Fruit fly (Drosophila melanogaster) whole organism, embryonic: Measurements from ENCODE around the gene Acn.

Source experiments
- CG10543 ChIP-seq: fragments of 200-800 bp; sonication (Bioruptor generic); optimal IDR thresholded peaks from 3 replicates; lab custom pipeline; 2017; ENCODE audit warnings: missing biosample characterization, mild to moderate bottlenecking, missing genetic modification characterization, moderate library complexity
- CG10979 ChIP-seq: fragments of 200-800 bp; sonication (Bioruptor generic); optimal IDR thresholded peaks from 2 replicates; lab custom pipeline; 2018; ENCODE audit warnings: missing biosample characterization, mild to moderate bottlenecking, missing genetic modification characterization, moderate library complexity
- CG11398 ChIP-seq: fragments of 200-800 bp; sonication (Bioruptor generic); optimal IDR thresholded peaks from 2 replicates; lab custom pipeline; 2016; ENCODE audit warnings: missing biosample characterization, missing genetic modification characterization
- CG13287 ChIP-seq: fragments of 200-800 bp; sonication (Bioruptor generic); IDR thresholded peaks from 2 replicates; pipeline ENCODE4 v1.3.6; 2022; ENCODE audit warnings: missing biosample characterization, missing genetic modification characterization; ENCODE audit not compliant: partially characterized antibody
- CG14014 ChIP-seq: fragments of 200-800 bp; sonication (Bioruptor generic); IDR thresholded peaks from 2 replicates; pipeline ENCODE4 v1.3.6; 2022; ENCODE audit warnings: missing biosample characterization, missing genetic modification characterization
- CG1529 ChIP-seq: fragments of 200-800 bp; sonication (Bioruptor generic); optimal IDR thresholded peaks from 3 replicates; lab custom pipeline; 2018; ENCODE audit warnings: missing biosample characterization, missing genetic modification characterization
- CG1602 ChIP-seq: fragments of 200-800 bp; sonication (Bioruptor generic); optimal IDR thresholded peaks from 3 replicates; lab custom pipeline; 2016; ENCODE audit warnings: missing biosample characterization, missing genetic modification characterization
- CG17612 ChIP-seq: fragments of 200-800 bp; sonication (Bioruptor generic); IDR thresholded peaks from 2 replicates; pipeline ENCODE4 v1.3.6; 2022; ENCODE audit warnings: missing biosample characterization, missing genetic modification characterization
- CG2199 ChIP-seq: fragments of 200-800 bp; sonication (Bioruptor generic); IDR thresholded peaks from 3 replicates; pipeline ENCODE4 v1.3.6; 2022; ENCODE audit warnings: missing biosample characterization, missing genetic modification characterization
- CG2678 ChIP-seq: fragments of 200-800 bp; sonication (Bioruptor generic); optimal IDR thresholded peaks from 3 replicates; lab custom pipeline; 2019; ENCODE audit warnings: missing biosample characterization, mild to moderate bottlenecking, missing genetic modification characterization, moderate library complexity
- CG32532 ChIP-seq: fragments of 200-800 bp; sonication (Bioruptor generic); IDR thresholded peaks from 2 replicates; pipeline ENCODE4 v1.3.6; 2022; ENCODE audit warnings: missing biosample characterization, missing genetic modification characterization
- CG33213 ChIP-seq: fragments of 200-800 bp; sonication (Bioruptor generic); optimal IDR thresholded peaks from 3 replicates; lab custom pipeline; 2016; ENCODE audit warnings: missing biosample characterization, missing genetic modification characterization
- CG3838 ChIP-seq: fragments of 200-800 bp; sonication (Bioruptor generic); optimal IDR thresholded peaks from 3 replicates; lab custom pipeline; 2016; ENCODE audit warnings: missing biosample characterization, missing genetic modification characterization
- CG43689 ChIP-seq: fragments of 200-800 bp; sonication (Bioruptor generic); IDR thresholded peaks from 2 replicates; pipeline ENCODE4 v1.3.6; 2022; ENCODE audit warnings: missing biosample characterization, missing genetic modification characterization
- CG4424 ChIP-seq: fragments of 200-800 bp; sonication (Bioruptor generic); optimal IDR thresholded peaks from 3 replicates; lab custom pipeline; 2016; ENCODE audit warnings: missing biosample characterization, missing genetic modification characterization
- CG7357 ChIP-seq: fragments of 200-800 bp; sonication (Bioruptor generic); IDR thresholded peaks from 3 replicates; pipeline ENCODE4 v1.3.6; 2022; ENCODE audit warnings: missing biosample characterization, missing genetic modification characterization
- CG7372 ChIP-seq: fragments of 200-800 bp; sonication (Bioruptor generic); IDR thresholded peaks from 2 replicates; pipeline ENCODE4 v1.3.6; 2022; ENCODE audit warnings: missing biosample characterization, missing genetic modification characterization
- CG7745 ChIP-seq: fragments of 200-800 bp; sonication (Bioruptor generic); optimal IDR thresholded peaks from 2 replicates; lab custom pipeline; 2018; ENCODE audit warnings: missing biosample characterization, mild to moderate bottlenecking, missing genetic modification characterization, moderate library complexity
- CG9215 ChIP-seq: fragments of 200-800 bp; sonication (Bioruptor generic); IDR thresholded peaks from 2 replicates; pipeline ENCODE4 v1.3.6; 2022; ENCODE audit warnings: missing biosample characterization, missing genetic modification characterization
- Deaf1 ChIP-seq: fragments of 200-800 bp; optimal IDR thresholded peaks from 3 replicates; lab custom pipeline; 2019; ENCODE audit warnings: missing biosample characterization, mild to moderate bottlenecking, missing genetic modification characterization, moderate library complexity
- Dfd ChIP-seq, 2 experiments: fragments of >200 bp; optimal IDR thresholded peaks; 2 replicates each; lab custom pipeline; 2017; ENCODE audit warnings: missing biosample characterization in 2 of 2, missing genetic modification characterization in 2 of 2
- Dref ChIP-seq: fragments of 200-800 bp; sonication (Bioruptor generic); IDR thresholded peaks from 2 replicates; pipeline ENCODE4 v1.3.6; 2022; ENCODE audit warnings: missing biosample characterization, missing genetic modification characterization
- Elba2 ChIP-seq: fragments of 200-800 bp; sonication (Bioruptor generic); optimal IDR thresholded peaks from 3 replicates; lab custom pipeline; 2016; ENCODE audit warnings: missing biosample characterization, missing genetic modification characterization
- Fer2 ChIP-seq: fragments of 200-800 bp; sonication (Bioruptor generic); optimal IDR thresholded peaks from 2 replicates; lab custom pipeline; 2018; ENCODE audit warnings: missing biosample characterization, mild to moderate bottlenecking, missing genetic modification characterization, moderate library complexity
- Fer3 ChIP-seq: fragments of 200-800 bp; sonication (Bioruptor generic); optimal IDR thresholded peaks from 2 replicates; lab custom pipeline; 2018; ENCODE audit warnings: missing biosample characterization, mild to moderate bottlenecking, missing genetic modification characterization, moderate library complexity
- Lim3 ChIP-seq: fragments of 200-800 bp; sonication (Bioruptor generic); IDR thresholded peaks from 2 replicates; pipeline ENCODE4 v1.3.6; 2022; ENCODE audit warnings: missing biosample characterization, missing genetic modification characterization
- Oli ChIP-seq: fragments of 200-800 bp; sonication (Bioruptor generic); optimal IDR thresholded peaks from 2 replicates; lab custom pipeline; 2018; ENCODE audit warnings: missing biosample characterization, mild to moderate bottlenecking, missing genetic modification characterization, moderate library complexity
- PHDP ChIP-seq: fragments of 200-800 bp; sonication (Bioruptor generic); optimal IDR thresholded peaks from 3 replicates; lab custom pipeline; 2018; ENCODE audit warnings: missing biosample characterization, mild to moderate bottlenecking, missing genetic modification characterization, moderate library complexity
- Rx ChIP-seq: fragments of 200-800 bp; sonication (Bioruptor generic); IDR thresholded peaks from 2 replicates; pipeline ENCODE4 v1.3.6; 2022; ENCODE audit warnings: missing biosample characterization, missing genetic modification characterization
- Spps ChIP-seq: fragments of 200-800 bp; sonication (Bioruptor generic); optimal IDR thresholded peaks from 2 replicates; lab custom pipeline; 2018; ENCODE audit warnings: missing biosample characterization, mild to moderate bottlenecking, missing genetic modification characterization
- Sry-δ ChIP-seq: fragments of 200-800 bp; sonication (Bioruptor generic); optimal IDR thresholded peaks from 2 replicates; lab custom pipeline; 2016; ENCODE audit warnings: missing biosample characterization, missing genetic modification characterization
- Xrp1 ChIP-seq: fragments of 200-800 bp; sonication (Bioruptor generic); IDR thresholded peaks from 2 replicates; pipeline ENCODE4 v1.3.6; 2022; ENCODE audit warnings: missing biosample characterization, missing genetic modification characterization
- al ChIP-seq: fragments of 200-800 bp; sonication (Bioruptor generic); IDR thresholded peaks from 2 replicates; pipeline ENCODE4 v1.3.6; 2022; ENCODE audit warnings: missing biosample characterization, missing genetic modification characterization
- aop ChIP-seq: fragments of 200-800 bp; sonication (Bioruptor generic); IDR thresholded peaks from 2 replicates; pipeline ENCODE4 v1.3.6; 2022; ENCODE audit warnings: missing biosample characterization, missing genetic modification characterization
- ara ChIP-seq: fragments of 200-800 bp; sonication (Bioruptor generic); IDR thresholded peaks from 2 replicates; pipeline ENCODE4 v1.3.6; 2022; ENCODE audit warnings: missing biosample characterization, missing genetic modification characterization
- ase ChIP-seq: fragments of 200-800 bp; sonication (Bioruptor generic); IDR thresholded peaks from 3 replicates; pipeline ENCODE4 v1.3.6; 2022; ENCODE audit warnings: missing biosample characterization, missing genetic modification characterization
- ash1 ChIP-seq: fragments of 200-800 bp; sonication (Bioruptor generic); optimal IDR thresholded peaks from 2 replicates; lab custom pipeline; 2018; ENCODE audit warnings: missing biosample characterization, mild to moderate bottlenecking, missing genetic modification characterization
- cato ChIP-seq: fragments of 200-800 bp; sonication (Bioruptor generic); optimal IDR thresholded peaks from 2 replicates; lab custom pipeline; 2016; ENCODE audit warnings: missing biosample characterization, missing genetic modification characterization, borderline replicate concordance
- chif ChIP-seq, 2 experiments: fragments of 200-800 bp; sonication (Bioruptor generic); optimal IDR thresholded peaks; 3 replicates each; lab custom pipeline; 2016; ENCODE audit warnings: missing biosample characterization in 2 of 2, missing genetic modification characterization in 2 of 2
- dati ChIP-seq: fragments of 200-800 bp; sonication (Bioruptor generic); IDR thresholded peaks from 2 replicates; pipeline ENCODE4 v1.3.6; 2022; ENCODE audit warnings: missing biosample characterization, missing genetic modification characterization
- fd102C ChIP-seq: fragments of 200-800 bp; sonication (Bioruptor generic); optimal IDR thresholded peaks from 2 replicates; lab custom pipeline; 2018; ENCODE audit warnings: missing biosample characterization, mild to moderate bottlenecking, missing genetic modification characterization, moderate library complexity
- fru ChIP-seq: fragments of >200 bp; optimal IDR thresholded peaks from 2 replicates; lab custom pipeline; 2017
- ftz-f1 ChIP-seq: fragments of 200-800 bp; sonication (Bioruptor generic); optimal IDR thresholded peaks from 2 replicates; lab custom pipeline; 2016; ENCODE audit warnings: missing biosample characterization, missing genetic modification characterization
- gem ChIP-seq: fragments of 200-800 bp; sonication (Bioruptor generic); optimal IDR thresholded peaks from 2 replicates; lab custom pipeline; 2019; ENCODE audit warnings: missing biosample characterization, mild to moderate bottlenecking, missing genetic modification characterization, moderate library complexity
- insv ChIP-seq, 2 experiments: fragments of 200-800 bp; sonication (Bioruptor generic); optimal IDR thresholded peaks; 3 replicates each; lab custom pipeline; 2016 to 2018; ENCODE audit warnings: missing biosample characterization in 2 of 2, missing genetic modification characterization in 2 of 2
- lmd ChIP-seq: fragments of 200-800 bp; sonication (Bioruptor generic); IDR thresholded peaks from 2 replicates; pipeline ENCODE4 v1.3.6; 2022; ENCODE audit warnings: missing biosample characterization, missing genetic modification characterization
- oc ChIP-seq: fragments of 200-800 bp; sonication (Bioruptor generic); optimal IDR thresholded peaks from 2 replicates; lab custom pipeline; 2018; ENCODE audit warnings: missing biosample characterization, mild to moderate bottlenecking, missing genetic modification characterization, moderate library complexity
- schlank ChIP-seq: fragments of 200-800 bp; sonication (Bioruptor generic); optimal IDR thresholded peaks from 2 replicates; lab custom pipeline; 2018; ENCODE audit warnings: missing biosample characterization, mild to moderate bottlenecking, missing genetic modification characterization
- so ChIP-seq: fragments of 200-800 bp; sonication (Bioruptor generic); IDR thresholded peaks from 3 replicates; pipeline ENCODE4 v1.3.6; 2022; ENCODE audit warnings: missing biosample characterization, missing genetic modification characterization
- sr ChIP-seq: fragments of 200-800 bp; sonication (Bioruptor generic); IDR thresholded peaks from 3 replicates; pipeline ENCODE4 v1.3.6; 2022; ENCODE audit warnings: missing biosample characterization, missing genetic modification characterization
- zen2 ChIP-seq: fragments of 200-800 bp; sonication (Bioruptor generic); IDR thresholded peaks from 3 replicates; pipeline ENCODE4 v1.3.6; 2022; ENCODE audit warnings: missing biosample characterization, missing genetic modification characterization; ENCODE audit not compliant: partially characterized antibody

The Acn gene

DNA sequence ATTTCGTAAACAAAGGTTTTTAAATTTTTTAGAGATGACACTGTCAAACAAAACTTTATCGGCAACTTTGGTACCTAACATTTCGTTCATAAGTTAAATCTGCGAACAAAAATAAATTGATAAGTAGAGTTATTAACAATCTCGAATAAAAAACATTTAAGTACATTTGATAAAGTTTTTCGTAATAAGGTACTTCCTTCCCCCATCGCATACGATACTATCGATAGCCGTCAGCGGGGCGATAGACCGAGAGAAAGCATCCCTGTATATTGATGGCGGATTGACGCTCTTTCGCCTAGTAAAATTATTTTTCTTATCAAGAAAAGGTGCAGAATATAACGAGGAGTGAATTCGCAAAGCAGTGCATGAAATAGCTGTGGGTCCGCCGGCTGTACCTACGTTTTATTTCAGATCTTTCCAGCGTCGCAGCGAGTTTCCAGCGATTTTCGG, at the start of gene Acn, which contains the start of gene Ttc19 (continued):
- TF ChIP-seq Dref (peak; percentile 92), so (GFP tag; lab: Robert Waterston, UW) (peak; percentile 68; the same call in 1 of the 3 replicates), CG1529 (peak; percentile 58), ase (GFP tag; lab: Robert Waterston, UW) (peak; percentile 67; the same call in 2 of the 3 replicates), CG2678 (tag; lab: Kevin White, UChicago) (peak; percentile 85), Rx (GFP tag; lab: Robert Waterston, UW) (peak; percentile 53; the same call in 1 of the 2 replicates), ftz-f1 (GFP tag; lab: Kevin White, UChicago) (peak; percentile 40), CG9215 (GFP tag; lab: Robert Waterston, UW) (peak; percentile 79), CG13287 (peak; percentile 95), CG4424 (GFP tag; lab: Kevin White, UChicago) (peak; percentile 87), fd102C (no peak), cato (GFP tag; lab: Kevin White, UChicago) (peak; percentile 68), CG7357 (GFP tag; lab: Robert Waterston, UW) (peak; percentile 49; the same call in 1 of the 3 replicates), PHDP (tag; lab: Kevin White, UChicago) (peak; percentile 77), CG10543 (GFP tag; lab: Kevin White, UChicago) (peak; percentile 88), sr (0 out of 3 replicates have a peak, but pooled peaks have one; percentile 17), aop (0 out of 2 replicates have a peak, but pooled peaks have one; percentile 20), CG7745 (tag; lab: Kevin White, UChicago) (no peak), al (GFP tag; lab: Robert Waterston, UW) (peak; percentile 75), chif (GFP tag; optimal IDR thresholded peaks at IDR 0.05; lab: Kevin White, UChicago) (peak; percentile 86), CG32532 (GFP tag; lab: Robert Waterston, UW) (peak; percentile 87), CG11398 (peak; percentile 81), Fer2 (tag; lab: Kevin White, UChicago) (peak; percentile 71), Dfd (GFP tag; optimal IDR thresholded peaks at IDR 0.05; lab: Kevin White, UChicago) (no peak), Deaf1 (no peak), CG10979 (peak; percentile 77), CG14014 (peak; percentile 78), Elba2 (GFP tag; lab: Kevin White, UChicago) (peak; percentile 50), gem (tag; lab: Kevin White, UChicago) (peak; percentile 88), Xrp1 (GFP tag; lab: Robert Waterston, UW) (peak; percentile 89), oc (tag; lab: Kevin White, UChicago) (no peak), CG17612 (GFP tag; lab: Robert Waterston, UW) (peak; percentile 34; the same call in 1 of the 2 replicates), CG1602 (GFP tag; lab: Kevin White, UChicago) (peak; percentile 83), Sry-δ (GFP tag; lab: Kevin White, UChicago) (peak; percentile 98), CG43689 (GFP tag; lab: Robert Waterston, UW) (0 out of 2 replicates have a peak, but pooled peaks have one; percentile 9), Oli (tag; lab: Kevin White, UChicago) (peak; percentile 66), Lim3 (peak; percentile 46; the same call in 1 of the 2 replicates), dati (GFP tag; lab: Robert Waterston, UW) (peak; percentile 45; the same call in 1 of the 2 replicates), Fer3 (tag; lab: Kevin White, UChicago) (peak; percentile 80), insv (GFP tag; optimal IDR thresholded peaks at IDR 0.05; lab: Kevin White, UChicago) (peak in 1 of 2 experiments; percentile 66), CG3838 (GFP tag; lab: Kevin White, UChicago) (peak; percentile 59), CG7372 (GFP tag; lab: Robert Waterston, UW) (peak; percentile 77), schlank (tag; lab: Kevin White, UChicago) (peak; percentile 62), ash1 (GFP tag; lab: Kevin White, UChicago) (no peak), CG2199 (no peak), Spps (peak; percentile 65), zen2 (GFP tag; lab: Robert Waterston, UW) (peak; percentile 79; the same call in 2 of the 3 replicates), CG33213 (peak; percentile 88), ara (peak; percentile 82), lmd (GFP tag; lab: Robert Waterston, UW) (peak; percentile 79), fru (no peak)
